Worm (Caenorhabditis elegans) whole organism, L2 larva: ENCODE data around the gene F34D10.8.

Experiments used
- Y55F3AM.14 ChIP-seq: fragments of 200-800 bp; sonication (Bioruptor generic); optimal IDR thresholded peaks from 2 replicates; lab custom pipeline; 2018; ENCODE audit warnings: mild to moderate bottlenecking, missing genetic modification characterization, missing compliant biosample characterization
- ama-1 ChIP-seq: fragments of 150-350 bp; optimal IDR thresholded peaks from 2 replicates; lab custom pipeline; 2018; ENCODE audit warnings: inconsistent platforms
- crh-2 ChIP-seq: sonication (generic microtip); optimal IDR thresholded peaks from 2 replicates; lab custom pipeline; 2017; ENCODE audit warnings: missing biosample characterization, missing genetic modification characterization
- elt-1 ChIP-seq: fragments of 150-350 bp; optimal IDR thresholded peaks from 2 replicates; lab custom pipeline; 2014; ENCODE audit warnings: missing biosample characterization, missing genetic modification characterization
- gmeb-1 ChIP-seq: fragments of 150-350 bp; optimal IDR thresholded peaks from 2 replicates; lab custom pipeline; 2014; ENCODE audit warnings: missing biosample characterization, missing genetic modification characterization
- lin-11 ChIP-seq: fragments of 150-350 bp; sonication (generic microtip); optimal IDR thresholded peaks from 2 replicates; lab custom pipeline; 2014; ENCODE audit warnings: missing biosample characterization, missing genetic modification characterization, inconsistent platforms, mixed read lengths
- lin-39 ChIP-seq: fragments of 150-350 bp; optimal IDR thresholded peaks from 2 replicates; lab custom pipeline; 2014; ENCODE audit warnings: missing biosample characterization, missing genetic modification reagents, missing genetic modification characterization
- mab-5 ChIP-seq: fragments of 150-350 bp; optimal IDR thresholded peaks from 2 replicates; lab custom pipeline; 2014; ENCODE audit warnings: missing biosample characterization, missing genetic modification characterization
- nhr-11 ChIP-seq: fragments of 150-350 bp; optimal IDR thresholded peaks from 2 replicates; lab custom pipeline; 2014; ENCODE audit warnings: missing biosample characterization, missing genetic modification characterization
- nhr-12 ChIP-seq: fragments of 150-350 bp; optimal IDR thresholded peaks from 2 replicates; lab custom pipeline; 2014; ENCODE audit warnings: missing biosample characterization, missing genetic modification characterization
- nhr-21 ChIP-seq: fragments of 150-350 bp; optimal IDR thresholded peaks from 2 replicates; lab custom pipeline; 2014; ENCODE audit warnings: missing biosample characterization, missing genetic modification characterization
- nhr-23 ChIP-seq: fragments of 150-350 bp; optimal IDR thresholded peaks from 2 replicates; lab custom pipeline; 2014; ENCODE audit warnings: missing biosample characterization, missing genetic modification reagents, missing genetic modification characterization
- nhr-237 ChIP-seq: fragments of 150-350 bp; optimal IDR thresholded peaks from 2 replicates; lab custom pipeline; 2014; ENCODE audit warnings: missing biosample characterization, missing genetic modification characterization
- nhr-25 ChIP-seq: fragments of 150-350 bp; sonication (generic microtip); optimal IDR thresholded peaks from 3 replicates; lab custom pipeline; 2014; ENCODE audit warnings: missing biosample characterization, missing genetic modification characterization
- sem-4 ChIP-seq: fragments of 150-350 bp; optimal IDR thresholded peaks from 2 replicates; lab custom pipeline; 2014; ENCODE audit warnings: missing biosample characterization, missing genetic modification reagents, missing genetic modification characterization
- snpc-4 ChIP-seq: fragments of 150-350 bp; optimal IDR thresholded peaks from 2 replicates; lab custom pipeline; 2014; ENCODE audit warnings: missing biosample characterization, missing genetic modification characterization
- unc-62 ChIP-seq: fragments of 150-350 bp; optimal IDR thresholded peaks from 2 replicates; lab custom pipeline; 2014; ENCODE audit warnings: missing biosample characterization, missing genetic modification reagents, missing genetic modification characterization
- ztf-1 ChIP-seq: fragments of 200-800 bp; sonication (Bioruptor generic); conservative IDR thresholded peaks from 2 replicates; pipeline ENCODE4 v1.3.6; 2022; ENCODE audit warnings: missing genetic modification characterization, missing compliant biosample characterization

F34D10.8 gene

DNA sequence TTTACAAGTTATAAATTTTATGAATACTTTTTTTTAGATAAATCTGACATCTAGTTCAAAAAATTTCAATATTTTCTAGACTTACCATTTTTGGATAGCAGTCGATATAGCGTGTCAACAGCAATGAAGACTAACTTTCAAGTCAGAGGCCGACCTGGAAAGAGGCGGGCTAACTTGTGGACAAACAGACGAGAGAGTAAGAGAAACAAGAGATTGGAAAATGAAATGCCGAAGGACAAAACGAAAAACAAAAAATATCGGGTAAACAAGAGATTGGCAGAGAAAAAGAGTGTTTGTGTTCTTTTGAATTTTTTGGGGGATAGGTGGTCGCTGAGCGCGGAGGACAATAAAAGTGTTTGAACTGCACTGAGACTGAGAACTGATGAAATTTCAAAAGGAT is 42.6 kb downstream of the F34D10.8 start, which contains the start of gene lec-4 (continued):
- TF ChIP-seq nhr-21 (tag; lab: Kevin White, UChicago) (no peak), crh-2 (tag; lab: Kevin White, UChicago) (peak; percentile 62), ztf-1 (GFP tag; lab: Robert Waterston, UW) (no peak), nhr-25 (peak; percentile 40), elt-1 (no peak), nhr-12 (tag; lab: Kevin White, UChicago) (no peak), nhr-11 (tag; lab: Kevin White, UChicago) (no peak), sem-4 (tag; lab: Kevin White, UChicago) (no peak), nhr-23 (tag; lab: Kevin White, UChicago) (no peak), Y55F3AM.14 (GFP tag; lab: Kevin White, UChicago) (no peak), lin-39 (tag; lab: Kevin White, UChicago) (no peak)

- TF ChIP-seq snpc-4 (tag; lab: Kevin White, UChicago) (no peak), gmeb-1 (tag; lab: Kevin White, UChicago) (no peak), nhr-25 (peak; percentile 18), lin-11 (tag; lab: Kevin White, UChicago) (no peak), unc-62 (GFP tag; lab: Kevin White, UChicago) (no peak), mab-5 (tag; lab: Kevin White, UChicago) (no peak), nhr-237 (tag; lab: Kevin White, UChicago) (no peak), ama-1 (no peak)
- TF ChIP-seq, all 48 proteins: peak for 1
Measured at ce11 chrIII:3774550-3774949, 44.0 kb downstream of the F34D10.8 start.
